Worm (Caenorhabditis elegans) whole organism, L4 larva: Measurements from ENCODE around the gene F45F2.9.
A peak's percentile ranks its signal among the peaks of the same experiment; 100 is the strongest.

Experiments used
- F10B5.3 ChIP-seq: sonication (generic microtip); optimal IDR thresholded peaks from 2 replicates; lab custom pipeline; 2016; ENCODE audit warnings: mild to moderate bottlenecking, missing genetic modification characterization, missing compliant biosample characterization
- F26F4.8 ChIP-seq: fragments of 200-800 bp; sonication (Bioruptor generic); conservative IDR thresholded peaks from 2 replicates; pipeline ENCODE4 v1.3.6; 2022; ENCODE audit warnings: missing genetic modification characterization, missing compliant biosample characterization
- F49E8.2 ChIP-seq: sonication (generic microtip); optimal IDR thresholded peaks from 2 replicates; lab custom pipeline; 2016; ENCODE audit warnings: missing compliant biosample characterization, mild to moderate bottlenecking, missing genetic modification characterization, borderline replicate concordance
- T20F7.1 ChIP-seq: fragments of 200-800 bp; sonication (Bioruptor generic); optimal IDR thresholded peaks from 2 replicates; lab custom pipeline; 2018; ENCODE audit warnings: mild to moderate bottlenecking, missing genetic modification characterization, missing compliant biosample characterization
- T26A8.4 ChIP-seq: fragments of 200-800 bp; sonication (Bioruptor generic); IDR thresholded peaks from 2 replicates; pipeline ENCODE4 v1.3.6; 2022; ENCODE audit warnings: missing genetic modification characterization, missing compliant biosample characterization
- Y75B8A.6 ChIP-seq: fragments of 200-800 bp; sonication (Bioruptor generic); IDR thresholded peaks from 2 replicates; pipeline ENCODE4 v1.3.6; 2022; ENCODE audit warnings: missing genetic modification reagents, missing genetic modification characterization, missing compliant biosample characterization
- aly-2 ChIP-seq: sonication (generic microtip); optimal IDR thresholded peaks from 2 replicates; lab custom pipeline; 2018; ENCODE audit warnings: missing biosample characterization, missing genetic modification characterization
- ceh-44 ChIP-seq: fragments of 200-800 bp; sonication (Bioruptor generic); IDR thresholded peaks from 2 replicates; pipeline ENCODE4 v1.3.6; 2022; ENCODE audit warnings: missing genetic modification reagents, missing genetic modification characterization, missing compliant biosample characterization
- ceh-62 ChIP-seq: sonication (generic microtip); optimal IDR thresholded peaks from 2 replicates; lab custom pipeline; 2017; ENCODE audit warnings: missing biosample characterization, missing genetic modification characterization
- cey-2 ChIP-seq: sonication (generic microtip); optimal IDR thresholded peaks from 3 replicates; lab custom pipeline; 2017; ENCODE audit warnings: missing genetic modification characterization, mild to moderate bottlenecking, missing compliant biosample characterization, antibody characterized with exemption, borderline replicate concordance; ENCODE audit not compliant: insufficient read depth
- ctbp-1 ChIP-seq: fragments of 200-800 bp; sonication (Bioruptor generic); IDR thresholded peaks from 2 replicates; pipeline ENCODE4 v1.3.6; 2022; ENCODE audit warnings: missing genetic modification reagents, missing genetic modification characterization, missing compliant biosample characterization
- daf-16 ChIP-seq, 3 experiments: sonication (generic microtip); optimal IDR thresholded peaks; 2 replicates each; lab custom pipeline; 2016 to 2017; ENCODE audit warnings: missing genetic modification characterization in 3 of 3, missing genetic modification reagents in 3 of 3, mild to moderate bottlenecking in 2 of 3, missing compliant biosample characterization in 2 of 3, missing biosample characterization in 1 of 3, moderate library complexity in 1 of 3
- daf-8 ChIP-seq: fragments of 200-800 bp; sonication (Bioruptor generic); IDR thresholded peaks from 2 replicates; pipeline ENCODE4 v1.3.6; 2022; ENCODE audit warnings: missing genetic modification characterization, missing compliant biosample characterization
- dmd-8 ChIP-seq: fragments of 200-800 bp; sonication (Bioruptor generic); IDR thresholded peaks from 2 replicates; pipeline ENCODE4 v1.3.6; 2022; ENCODE audit warnings: missing genetic modification characterization, missing compliant biosample characterization
- duxl-1 ChIP-seq: sonication (generic microtip); optimal IDR thresholded peaks from 2 replicates; lab custom pipeline; 2016; ENCODE audit warnings: mild to moderate bottlenecking, missing genetic modification characterization, moderate library complexity, missing compliant biosample characterization; ENCODE audit not compliant: poor library complexity
- egl-43 ChIP-seq: fragments of 200-800 bp; sonication (Bioruptor generic); IDR thresholded peaks from 2 replicates; pipeline ENCODE4 v1.3.6; 2022; ENCODE audit warnings: missing genetic modification reagents, missing genetic modification characterization, missing compliant biosample characterization
- fos-1 ChIP-seq: fragments of 150-350 bp; optimal IDR thresholded peaks from 2 replicates; lab custom pipeline; 2014; ENCODE audit warnings: missing biosample characterization, missing genetic modification characterization
- hlh-11 ChIP-seq: fragments of 200-800 bp; sonication (Bioruptor generic); optimal IDR thresholded peaks from 2 replicates; lab custom pipeline; 2018; ENCODE audit warnings: mild to moderate bottlenecking, missing genetic modification characterization, missing compliant biosample characterization
- lim-7 ChIP-seq: fragments of 200-800 bp; sonication (Bioruptor generic); IDR thresholded peaks from 2 replicates; pipeline ENCODE4 v1.3.6; 2022; ENCODE audit warnings: missing genetic modification characterization, missing compliant biosample characterization
- lin-13 ChIP-seq: fragments of 150-350 bp; optimal IDR thresholded peaks from 2 replicates; lab custom pipeline; 2014; ENCODE audit warnings: missing biosample characterization, missing genetic modification reagents, missing genetic modification characterization
- lin-29 ChIP-seq: fragments of 200-800 bp; sonication (Bioruptor generic); IDR thresholded peaks from 2 replicates; pipeline ENCODE4 v1.3.6; 2022; ENCODE audit warnings: missing genetic modification reagents, missing genetic modification characterization, missing compliant biosample characterization
- madf-5 ChIP-seq, 2 experiments: fragments of 200-800 bp; sonication (Bioruptor generic); IDR thresholded peaks; 2 replicates each; pipeline ENCODE4 v1.3.6; 2022; ENCODE audit warnings: missing compliant biosample characterization in 2 of 2, missing genetic modification characterization in 2 of 2
- mxl-3 ChIP-seq: fragments of 200-800 bp; sonication (Bioruptor generic); optimal IDR thresholded peaks from 2 replicates; lab custom pipeline; 2018; ENCODE audit warnings: mild to moderate bottlenecking, missing genetic modification characterization, missing compliant biosample characterization
- nhr-11 ChIP-seq: fragments of 150-350 bp; optimal IDR thresholded peaks from 2 replicates; lab custom pipeline; 2014; ENCODE audit warnings: missing biosample characterization, missing genetic modification characterization
- nhr-111 ChIP-seq: fragments of 200-800 bp; sonication (Bioruptor generic); optimal IDR thresholded peaks from 2 replicates; lab custom pipeline; 2018; ENCODE audit warnings: mild to moderate bottlenecking, missing genetic modification characterization, missing compliant biosample characterization
- nhr-25 ChIP-seq: sonication (generic microtip); optimal IDR thresholded peaks from 2 replicates; lab custom pipeline; 2017; ENCODE audit warnings: missing genetic modification characterization, mild to moderate bottlenecking, missing compliant biosample characterization, antibody characterized with exemption, moderate library complexity, borderline replicate concordance; ENCODE audit not compliant: insufficient read depth
- nhr-28 ChIP-seq: fragments of 150-350 bp; optimal IDR thresholded peaks from 2 replicates; lab custom pipeline; 2014; ENCODE audit warnings: missing biosample characterization, missing genetic modification characterization
- pha-4 ChIP-seq, 2 experiments: fragments of 150-350 bp in 1 of 2; fragments of 200-800 bp in 1 of 2; sonication (Bioruptor generic) in 1 of 2; IDR thresholded peaks in 1 of 2; optimal IDR thresholded peaks in 1 of 2; 2 replicates each; pipeline versions ENCODE4 v1.3.6 to Lab custom; 2014 to 2022; ENCODE audit warnings: missing genetic modification characterization in 2 of 2, missing genetic modification reagents in 2 of 2, missing biosample characterization in 1 of 2, missing compliant biosample characterization in 1 of 2
- pqm-1 ChIP-seq: sonication (generic microtip); optimal IDR thresholded peaks from 2 replicates; lab custom pipeline; 2017; ENCODE audit warnings: missing biosample characterization, missing genetic modification characterization
- snpc-1.2 ChIP-seq: fragments of 200-800 bp; sonication (Bioruptor generic); IDR thresholded peaks from 2 replicates; pipeline ENCODE4 v1.3.6; 2022; ENCODE audit warnings: missing genetic modification reagents, missing genetic modification characterization, missing compliant biosample characterization
- tra-1 ChIP-seq: fragments of 200-800 bp; sonication (Bioruptor generic); IDR thresholded peaks from 2 replicates; pipeline ENCODE4 v1.3.6; 2022; ENCODE audit warnings: missing genetic modification reagents, missing genetic modification characterization, missing compliant biosample characterization
- unc-39 ChIP-seq: sonication (generic microtip); optimal IDR thresholded peaks from 2 replicates; lab custom pipeline; 2017; ENCODE audit warnings: missing biosample characterization, missing genetic modification characterization
- vab-7 ChIP-seq: fragments of 200-800 bp; sonication (Bioruptor generic); IDR thresholded peaks from 2 replicates; pipeline ENCODE4 v1.3.6; 2022; ENCODE audit warnings: missing genetic modification reagents, missing genetic modification characterization, missing compliant biosample characterization
- zfp-2 ChIP-seq: sonication (generic microtip); optimal IDR thresholded peaks from 2 replicates; lab custom pipeline; 2016; ENCODE audit warnings: mild to moderate bottlenecking, missing genetic modification characterization, missing compliant biosample characterization

F45F2.9 gene

ce11 chrV:8513361-8513760, at the start of gene F45F2.9:
TSS of gene F45F2.9 (minus strand) at chrV:8513461.
- TF ChIP-seq hlh-11 (tag; lab: Kevin White, UChicago) = no peak
- no peak for TF ChIP-seq mxl-3 (GFP tag; lab: Kevin White, UChicago)
- no peak for TF ChIP-seq fos-1
- TF ChIP-seq pha-4 (GFP tag; IDR thresholded peaks at IDR 0.05; lab: Robert Waterston, UW) = no peak
- no peak for TF ChIP-seq pha-4 (tag; optimal IDR thresholded peaks at IDR 0.05; lab: Kevin White, UChicago)
- TF ChIP-seq Y75B8A.6 (GFP tag; lab: Robert Waterston, UW) = no peak
- TF ChIP-seq F49E8.2 (tag; lab: Kevin White, UChicago) = no peak
- TF ChIP-seq snpc-1.2 = no peak

- TF ChIP-seq nhr-111 (GFP tag; lab: Kevin White, UChicago) = no peak
- TF ChIP-seq tra-1 (GFP tag; lab: Robert Waterston, UW) = no peak
- TF ChIP-seq T26A8.4 (GFP tag; lab: Robert Waterston, UW) = no peak
- TF ChIP-seq egl-43 (GFP tag; lab: Robert Waterston, UW) = no peak
- TF ChIP-seq madf-5 (GFP tag; IDR thresholded peaks at IDR 0.05; lab: Robert Waterston, UW) = no peak
- TF ChIP-seq daf-8 (GFP tag; lab: Robert Waterston, UW) = no peak
- TF ChIP-seq duxl-1 (tag; lab: Kevin White, UChicago) = no peak
- no peak for TF ChIP-seq vab-7
- TF ChIP-seq mxl-3 (GFP tag; lab: Kevin White, UChicago) = no peak
- no peak for TF ChIP-seq T20F7.1 (GFP tag; lab: Kevin White, UChicago)
Measured at ce11 chrV:8560916-8561315, 47.7 kb upstream of the F45F2.9 start, which contains the start of gene acr-16. TSS of gene acr-16 (plus strand) at chrV:8561216.

DNA sequence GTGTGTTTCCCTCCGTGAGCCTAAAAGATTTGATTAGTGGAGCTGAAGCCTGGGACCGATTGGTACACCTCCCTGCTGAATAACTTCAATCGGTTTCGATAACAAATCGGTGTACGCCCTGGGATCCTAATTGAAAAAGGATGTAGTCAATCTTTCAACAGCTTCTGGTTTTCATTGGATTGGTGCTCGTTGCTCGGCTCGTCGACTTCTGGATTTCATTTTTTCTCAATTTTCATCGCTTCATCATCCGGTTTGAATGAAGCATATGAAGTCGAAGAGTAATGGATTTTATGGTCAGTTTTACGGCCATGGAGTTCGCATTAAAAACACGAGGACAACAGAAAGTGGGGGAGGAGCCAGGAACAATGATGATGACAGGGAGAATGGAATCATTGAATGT, 42.7 kb upstream of the F45F2.9 start:
- TF ChIP-seq nhr-25 (tag; lab: Kevin White, UChicago) (no peak), ceh-44 (GFP tag; lab: Robert Waterston, UW) (no peak), nhr-28 (tag; lab: Kevin White, UChicago) (no peak), lin-29 (GFP tag; lab: Robert Waterston, UW) (no peak), duxl-1 (tag; lab: Kevin White, UChicago) (no peak), daf-16 (GFP tag; optimal IDR thresholded peaks at IDR 0.05; lab: Kevin White, UChicago) (no peak), daf-16 (tag; optimal IDR thresholded peaks at IDR 0.05; lab: Kevin White, UChicago) (no peak), dmd-8 (no peak), aly-2 (no peak), cey-2 (tag; lab: Kevin White, UChicago) (no peak), ctbp-1 (GFP tag; lab: Robert Waterston, UW) (no peak), unc-39 (tag; lab: Kevin White, UChicago) (no peak), mxl-3 (GFP tag; lab: Kevin White, UChicago) (no peak), hlh-11 (tag; lab: Kevin White, UChicago) (no peak), pqm-1 (tag; lab: Kevin White, UChicago) (no peak), F26F4.8 (GFP tag; lab: Robert Waterston, UW) (no peak), lin-13 (GFP tag; lab: Kevin White, UChicago) (no peak), zfp-2 (tag; lab: Kevin White, UChicago) (no peak), lim-7 (GFP tag; lab: Robert Waterston, UW) (no peak), ceh-62 (no peak)

DNA sequence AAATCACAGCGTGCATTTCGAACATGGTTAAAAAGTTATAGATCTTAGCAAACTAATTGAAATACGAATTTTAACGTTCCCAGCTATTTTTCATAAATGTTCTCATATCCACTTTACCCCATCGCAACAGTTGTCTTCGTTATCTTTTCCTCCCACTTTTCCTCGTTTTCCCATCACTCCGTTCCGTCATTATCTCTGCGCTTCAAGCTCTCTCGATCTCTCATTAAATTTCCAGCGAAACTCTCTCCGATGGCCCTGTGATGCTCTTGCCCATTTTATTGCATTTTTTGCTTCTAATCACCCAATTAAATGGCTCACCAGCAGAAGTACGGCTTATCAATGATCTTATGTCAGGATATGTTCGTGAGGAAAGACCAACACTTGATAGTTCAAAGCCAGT, 39.2 kb upstream of the F45F2.9 start, which contains the start of gene acr-15:
Gene acr-15 (plus strand): TSS at position 236 of the 400 bp plus-strand sequence.
- TF ChIP-seq F10B5.3 (tag; lab: Kevin White, UChicago) = no peak
- TF ChIP-seq nhr-11 = peak; percentile 14
